Worm (Caenorhabditis elegans): ENCODE measurements around the gene ears-2.

ce11 chrIV:422112-422511 lies 31.8 kb upstream of the ears-2 start:
- TF ChIP-seq flt-1 (GFP tag; IDR thresholded peaks at IDR 0.05) (no peak), ztf-23 (GFP tag; IDR thresholded peaks at IDR 0.05) (no peak), ztf-29 (GFP tag; IDR thresholded peaks at IDR 0.05) (no peak)
